Worm (Caenorhabditis elegans) whole organism, L1 larva: Measurements from ENCODE around the gene picd-1.

ENCODE experiments used
- C04F5.9 ChIP-seq: sonication (generic microtip); optimal IDR thresholded peaks from 2 replicates; lab custom pipeline; 2016; ENCODE audit warnings: missing genetic modification characterization, missing compliant biosample characterization
- F16B12.6 ChIP-seq: fragments of 150-350 bp; optimal IDR thresholded peaks from 2 replicates; lab custom pipeline; 2014; ENCODE audit warnings: missing biosample characterization, missing genetic modification characterization
- aha-1 ChIP-seq: fragments of 150-350 bp; optimal IDR thresholded peaks from 2 replicates; lab custom pipeline; 2014; ENCODE audit warnings: missing biosample characterization, missing genetic modification characterization
- aly-2 ChIP-seq: fragments of 150-350 bp; optimal IDR thresholded peaks from 2 replicates; lab custom pipeline; 2014; ENCODE audit warnings: missing biosample characterization, missing genetic modification characterization
- blmp-1 ChIP-seq: fragments of 150-350 bp; optimal IDR thresholded peaks from 2 replicates; lab custom pipeline; 2014; ENCODE audit warnings: missing biosample characterization, missing genetic modification characterization
- ceh-82 ChIP-seq, 3 experiments: fragments of 150-350 bp in 1 of 3; sonication (generic microtip) in 2 of 3; optimal IDR thresholded peaks; 2 replicates each; lab custom pipeline; 2014 to 2017; ENCODE audit warnings: missing biosample characterization in 3 of 3, missing genetic modification characterization in 3 of 3
- ceh-90 ChIP-seq: sonication (generic microtip); optimal IDR thresholded peaks from 2 replicates; lab custom pipeline; 2016; ENCODE audit warnings: missing genetic modification characterization, missing compliant biosample characterization
- ces-1 ChIP-seq: fragments of 150-350 bp; optimal IDR thresholded peaks from 2 replicates; lab custom pipeline; 2014; ENCODE audit warnings: missing biosample characterization, missing genetic modification reagents, missing genetic modification characterization
- dpl-1 ChIP-seq, 3 experiments: fragments of 150-350 bp in 2 of 3; sonication (generic microtip) in 1 of 3; optimal IDR thresholded peaks; 2 replicates each; lab custom pipeline; 2014 to 2017; ENCODE audit warnings: missing biosample characterization in 3 of 3, missing genetic modification characterization in 3 of 3, missing genetic modification reagents in 3 of 3
- dsc-1 ChIP-seq: sonication (generic microtip); optimal IDR thresholded peaks from 2 replicates; lab custom pipeline; 2016; ENCODE audit warnings: mild to moderate bottlenecking, missing genetic modification characterization, missing compliant biosample characterization
- elt-2 ChIP-seq: sonication (generic microtip); optimal IDR thresholded peaks from 2 replicates; lab custom pipeline; 2016; ENCODE audit warnings: missing genetic modification characterization, mild to moderate bottlenecking, inconsistent platforms, missing compliant biosample characterization, missing genetic modification reagents
- fkh-4 ChIP-seq: sonication (generic microtip); optimal IDR thresholded peaks from 2 replicates; lab custom pipeline; 2016; ENCODE audit warnings: missing compliant biosample characterization, missing genetic modification characterization, borderline replicate concordance
- fkh-8 ChIP-seq: sonication (generic microtip); optimal IDR thresholded peaks from 2 replicates; lab custom pipeline; 2016; ENCODE audit warnings: mild to moderate bottlenecking, missing genetic modification characterization, missing compliant biosample characterization
- fos-1 ChIP-seq: fragments of 150-350 bp; optimal IDR thresholded peaks from 2 replicates; lab custom pipeline; 2014; ENCODE audit warnings: missing biosample characterization, missing genetic modification characterization
- hlh-4 ChIP-seq: sonication (generic microtip); optimal IDR thresholded peaks from 2 replicates; lab custom pipeline; 2016; ENCODE audit warnings: mild to moderate bottlenecking, missing genetic modification characterization, missing compliant biosample characterization
- irx-1 ChIP-seq: sonication (generic microtip); optimal IDR thresholded peaks from 2 replicates; lab custom pipeline; 2016; ENCODE audit warnings: missing genetic modification characterization, missing compliant biosample characterization
- isw-1 ChIP-seq: fragments of 200-800 bp; sonication (Bioruptor generic); IDR thresholded peaks from 2 replicates; pipeline ENCODE4 v1.3.6; 2022; ENCODE audit warnings: missing genetic modification characterization, missing compliant biosample characterization
- lin-15B ChIP-seq: fragments of 150-350 bp; sonication (generic microtip); optimal IDR thresholded peaks from 3 replicates; lab custom pipeline; 2014; ENCODE audit warnings: missing biosample characterization, missing genetic modification characterization
- lin-35 ChIP-seq, 2 experiments: fragments of 150-350 bp; optimal IDR thresholded peaks; 2 replicates each; lab custom pipeline; 2014; ENCODE audit warnings: missing biosample characterization in 2 of 2, missing genetic modification characterization in 2 of 2, missing genetic modification reagents in 2 of 2
- lir-3 ChIP-seq: sonication (generic microtip); optimal IDR thresholded peaks from 2 replicates; lab custom pipeline; 2016; ENCODE audit warnings: mild to moderate bottlenecking, missing genetic modification characterization, moderate library complexity, missing compliant biosample characterization; ENCODE audit not compliant: poor library complexity
- lsy-2 ChIP-seq, 2 experiments: fragments of 150-350 bp; optimal IDR thresholded peaks; 2 replicates each; lab custom pipeline; 2014; ENCODE audit warnings: missing biosample characterization in 2 of 2, missing genetic modification characterization in 2 of 2
- mab-9 ChIP-seq: fragments of 200-800 bp; sonication (Bioruptor generic); IDR thresholded peaks from 2 replicates; pipeline ENCODE4 v1.3.6; 2022; ENCODE audit warnings: missing genetic modification reagents, missing genetic modification characterization, missing compliant biosample characterization
- mef-2 ChIP-seq: fragments of 150-350 bp; optimal IDR thresholded peaks from 2 replicates; lab custom pipeline; 2014; ENCODE audit warnings: missing biosample characterization, missing genetic modification characterization
- mep-1 ChIP-seq: fragments of 150-350 bp; optimal IDR thresholded peaks from 2 replicates; lab custom pipeline; 2014; ENCODE audit warnings: missing biosample characterization, missing genetic modification characterization
- nhr-19 ChIP-seq: fragments of 200-800 bp; sonication (Bioruptor generic); conservative IDR thresholded peaks from 2 replicates; pipeline ENCODE4 v1.3.6; 2022; ENCODE audit warnings: missing genetic modification characterization, missing compliant biosample characterization
- nhr-47 ChIP-seq: sonication (generic microtip); optimal IDR thresholded peaks from 2 replicates; lab custom pipeline; 2016; ENCODE audit warnings: mild to moderate bottlenecking, missing genetic modification characterization, moderate library complexity, missing compliant biosample characterization
- nhr-71 ChIP-seq: sonication (generic microtip); optimal IDR thresholded peaks from 2 replicates; lab custom pipeline; 2016; ENCODE audit warnings: mild to moderate bottlenecking, missing genetic modification characterization, moderate library complexity, missing compliant biosample characterization
- nhr-85 ChIP-seq: sonication (generic microtip); peaks from one replicate; lab custom pipeline; 2016; ENCODE audit warnings: missing genetic modification characterization, inconsistent platforms, missing compliant biosample characterization
- nhr-90 ChIP-seq: sonication (generic microtip); optimal IDR thresholded peaks from 2 replicates; lab custom pipeline; 2016; ENCODE audit warnings: mild to moderate bottlenecking, missing genetic modification characterization, missing compliant biosample characterization; ENCODE audit not compliant: poor library complexity
- pax-3 ChIP-seq: fragments of 200-800 bp; sonication (Bioruptor generic); optimal IDR thresholded peaks from 2 replicates; lab custom pipeline; 2018; ENCODE audit warnings: mild to moderate bottlenecking, missing genetic modification characterization, moderate library complexity, missing compliant biosample characterization
- pqm-1 ChIP-seq: sonication (generic microtip); optimal IDR thresholded peaks from 3 replicates; lab custom pipeline; 2017; ENCODE audit warnings: missing biosample characterization, missing genetic modification characterization
- skn-1 ChIP-seq: fragments of 150-350 bp; optimal IDR thresholded peaks from 2 replicates; lab custom pipeline; 2014; ENCODE audit warnings: missing biosample characterization, missing genetic modification characterization
- snu-23 ChIP-seq: sonication (generic microtip); optimal IDR thresholded peaks from 2 replicates; lab custom pipeline; 2016; ENCODE audit warnings: missing genetic modification characterization, missing compliant biosample characterization
- sox-4 ChIP-seq: sonication (generic microtip); optimal IDR thresholded peaks from 2 replicates; lab custom pipeline; 2016; ENCODE audit warnings: missing genetic modification characterization, missing compliant biosample characterization
- swsn-7 ChIP-seq: sonication (generic microtip); optimal IDR thresholded peaks from 2 replicates; lab custom pipeline; 2016; ENCODE audit warnings: missing genetic modification characterization, missing compliant biosample characterization
- tbx-2 ChIP-seq: sonication (generic microtip); optimal IDR thresholded peaks from 2 replicates; lab custom pipeline; 2016; ENCODE audit warnings: missing genetic modification characterization, missing compliant biosample characterization
- unc-130 ChIP-seq: fragments of 150-350 bp; optimal IDR thresholded peaks from 2 replicates; lab custom pipeline; 2017; ENCODE audit warnings: missing biosample characterization, missing genetic modification characterization, inconsistent platforms
- unc-86 ChIP-seq: sonication (generic microtip); optimal IDR thresholded peaks from 2 replicates; lab custom pipeline; 2016; ENCODE audit warnings: missing genetic modification characterization, missing compliant biosample characterization
- unc-98 ChIP-seq: fragments of 200-800 bp; sonication (Bioruptor generic); IDR thresholded peaks from 2 replicates; pipeline ENCODE4 v1.3.6; 2022; ENCODE audit warnings: missing genetic modification characterization, missing compliant biosample characterization
- vab-15 ChIP-seq: sonication (generic microtip); optimal IDR thresholded peaks from 2 replicates; lab custom pipeline; 2017; ENCODE audit warnings: missing genotype, mild to moderate bottlenecking, missing genetic modification characterization, missing compliant biosample characterization
- xbp-1 ChIP-seq: sonication (generic microtip); optimal IDR thresholded peaks from 2 replicates; lab custom pipeline; 2016; ENCODE audit warnings: missing genetic modification characterization, missing compliant biosample characterization
- zip-4 ChIP-seq: fragments of 200-800 bp; sonication (Bioruptor generic); optimal IDR thresholded peaks from 2 replicates; lab custom pipeline; 2018; ENCODE audit warnings: mild to moderate bottlenecking, missing genetic modification characterization, moderate library complexity, missing compliant biosample characterization

The picd-1 gene

ce11 chrV:156044-156869, 51.6 kb downstream of the picd-1 start, which contains the start of gene ttb-1 (continued):
- TF ChIP-seq snu-23 (GFP tag; lab: Kevin White, UChicago) = peak; percentile 70
- TF ChIP-seq swsn-7 (tag; lab: Kevin White, UChicago) = peak; percentile 44
- peak; percentile 58 for TF ChIP-seq aly-2 (tag; lab: Kevin White, UChicago)
- no peak for TF ChIP-seq lir-3 (tag; lab: Kevin White, UChicago)
- peak; percentile 27 for TF ChIP-seq fkh-4 (tag; lab: Kevin White, UChicago)
- TF ChIP-seq mep-1 = peak; percentile 55
- no peak for TF ChIP-seq aha-1
- TF ChIP-seq nhr-19 (GFP tag; lab: Robert Waterston, UW) = peak; percentile 27; the same call in 1 of the 2 replicates
- no peak for TF ChIP-seq elt-2 (tag; lab: Kevin White, UChicago)
- TF ChIP-seq blmp-1 (tag; lab: Kevin White, UChicago) = peak; percentile 37
- peak; percentile 51 for TF ChIP-seq fos-1 (tag; lab: Kevin White, UChicago)
- TF ChIP-seq dpl-1 (GFP tag; optimal IDR thresholded peaks at IDR 0.05; lab: Kevin White, UChicago) = peak; percentile 91 to 97 (median 96)
- no peak for TF ChIP-seq C04F5.9 (tag; lab: Kevin White, UChicago)
- peak; percentile 48 for TF ChIP-seq tbx-2 (tag; lab: Kevin White, UChicago)
- TF ChIP-seq mef-2 (tag; lab: Kevin White, UChicago) = no peak
- no peak for TF ChIP-seq pqm-1 (tag; lab: Kevin White, UChicago)
- peak; percentile 31 to 53 (median 51) for TF ChIP-seq ceh-82 (tag; optimal IDR thresholded peaks at IDR 0.05; lab: Kevin White, UChicago)
- peak; percentile 68 for TF ChIP-seq irx-1 (tag; lab: Kevin White, UChicago)
- peak; percentile 59 to 84 for TF ChIP-seq lsy-2 (tag; optimal IDR thresholded peaks at IDR 0.05; lab: Kevin White, UChicago)
- TF ChIP-seq skn-1 = peak; percentile 59
- TF ChIP-seq nhr-90 = peak; percentile 33
- TF ChIP-seq hlh-4 (tag; lab: Kevin White, UChicago) = no peak
- TF ChIP-seq unc-130 (tag; lab: Kevin White, UChicago) = no peak
- TF ChIP-seq lin-15B = peak; percentile 26
- 0 out of 2 replicates have a peak, but pooled peaks have one; percentile 32 for TF ChIP-seq unc-98 (GFP tag; lab: Robert Waterston, UW)
- TF ChIP-seq nhr-85 (tag; lab: Kevin White, UChicago) = peak; percentile 70
- TF ChIP-seq nhr-71 (tag; lab: Kevin White, UChicago) = peak; percentile 74
- TF ChIP-seq vab-15 = no peak
- peak; percentile 64 for TF ChIP-seq dsc-1
- no peak for TF ChIP-seq pax-3
- TF ChIP-seq isw-1 = peak; percentile 15; the same call in 1 of the 2 replicates
- no peak for TF ChIP-seq sox-4 (tag; lab: Kevin White, UChicago)
- TF ChIP-seq lin-35 (GFP tag; optimal IDR thresholded peaks at IDR 0.05; lab: Kevin White, UChicago) = peak; percentile 95 to 98
- TF ChIP-seq nhr-47 (tag; lab: Kevin White, UChicago) = peak; percentile 61

ce11 chrV:166687-167086, 62.1 kb downstream of the picd-1 start, which contains the start of gene Y108G3AL.2:
TSS of gene Y108G3AL.2 (plus strand) at chrV:166987.
- TF ChIP-seq xbp-1 (tag; lab: Kevin White, UChicago) (no peak), mab-9 (GFP tag; lab: Robert Waterston, UW) (no peak), F16B12.6 (tag; lab: Kevin White, UChicago) (no peak), aha-1 (no peak), vab-15 (no peak), fkh-8 (tag; lab: Kevin White, UChicago) (no peak), unc-86 (no peak), ceh-90 (tag; lab: Kevin White, UChicago) (no peak), zip-4 (no peak), ces-1 (GFP tag; lab: Kevin White, UChicago) (no peak)
